Fruit fly (Drosophila melanogaster) whole organism, pupa: ENCODE measurements around the gene CG34117.

ENCODE experiments used
- CG13204 ChIP-seq: fragments of 200-800 bp; sonication (Bioruptor generic); optimal IDR thresholded peaks from 2 replicates; lab custom pipeline; 2018; ENCODE audit warnings: missing biosample characterization, mild to moderate bottlenecking, missing genetic modification characterization, moderate library complexity
- CG9948 ChIP-seq: fragments of 200-800 bp; sonication (Bioruptor generic); optimal IDR thresholded peaks from 2 replicates; lab custom pipeline; 2018; ENCODE audit warnings: missing biosample characterization, mild to moderate bottlenecking, missing genetic modification characterization, moderate library complexity
- EcR ChIP-seq: fragments of 200-800 bp; sonication (Bioruptor generic); optimal IDR thresholded peaks from 3 replicates; lab custom pipeline; 2019; ENCODE audit warnings: missing biosample characterization, missing genetic modification characterization, mild to moderate bottlenecking, moderate library complexity, missing genetic modification reagents
- Pif1A ChIP-seq: fragments of 200-800 bp; sonication (Bioruptor generic); optimal IDR thresholded peaks from 3 replicates; lab custom pipeline; 2016; ENCODE audit warnings: missing biosample characterization, missing genetic modification characterization

dm6 chr3R:9390201-9390600 is 9.7 kb downstream of the CG34117 start:
- no peak for TF ChIP-seq EcR (GFP tag; lab: Kevin White, UChicago)
- no peak for TF ChIP-seq Pif1A (GFP tag; lab: Kevin White, UChicago)
- no peak for TF ChIP-seq CG13204
- TF ChIP-seq CG9948 (tag; lab: Kevin White, UChicago): no peak
